Worm (Caenorhabditis elegans) whole organism, young adult: Measurements from ENCODE around the gene dbl-1.

ENCODE experiments used
- Y67H2A.10 ChIP-seq: fragments of 200-800 bp; sonication (Bioruptor generic); conservative IDR thresholded peaks from 2 replicates; pipeline ENCODE4 v1.3.6; 2022; ENCODE audit warnings: missing genetic modification reagents, missing genetic modification characterization, missing compliant biosample characterization
- nfya-1 ChIP-seq: sonication (generic microtip); optimal IDR thresholded peaks from 2 replicates; lab custom pipeline; 2017; ENCODE audit warnings: antibody characterized with exemption, missing compliant biosample characterization, missing genetic modification characterization, borderline replicate concordance; ENCODE audit not compliant: insufficient read depth
- nhr-120 ChIP-seq: fragments of 200-800 bp; sonication (Bioruptor generic); IDR thresholded peaks from 2 replicates; pipeline ENCODE4 v1.3.6; 2022; ENCODE audit warnings: missing genetic modification characterization, missing compliant biosample characterization
- somi-1 ChIP-seq: fragments of 200-800 bp; sonication (Bioruptor generic); optimal IDR thresholded peaks from 2 replicates; lab custom pipeline; 2018; ENCODE audit warnings: mild to moderate bottlenecking, missing genetic modification characterization, missing compliant biosample characterization
- ztf-22 ChIP-seq: fragments of 200-800 bp; sonication (Bioruptor generic); optimal IDR thresholded peaks from 2 replicates; lab custom pipeline; 2018; ENCODE audit warnings: mild to moderate bottlenecking, missing genetic modification characterization, moderate library complexity, missing compliant biosample characterization
- ztf-26 ChIP-seq: sonication (generic microtip); optimal IDR thresholded peaks from 2 replicates; lab custom pipeline; 2017; ENCODE audit warnings: missing genetic modification characterization, missing compliant biosample characterization

DNA sequence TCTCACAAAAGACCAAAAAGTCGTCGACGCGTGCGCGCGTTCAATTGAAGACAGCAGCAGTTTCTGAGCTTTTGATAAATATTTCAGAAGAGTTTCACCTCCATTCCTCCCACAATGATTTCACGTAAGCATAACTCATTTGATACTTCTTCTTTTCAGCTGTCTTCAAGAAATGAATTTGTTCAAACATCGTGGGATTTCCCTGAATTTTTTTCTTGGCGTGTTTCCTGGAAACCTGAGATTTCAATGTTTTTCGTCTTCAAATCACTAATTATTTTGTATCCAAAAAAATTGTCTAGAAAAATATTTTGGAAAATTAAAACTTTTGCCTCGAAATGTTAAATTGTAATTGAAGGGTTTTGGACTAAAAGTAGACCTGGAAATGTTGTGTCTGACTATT is 20.5 kb downstream of the dbl-1 start:
- TF ChIP-seq ztf-22 (no peak), somi-1 (GFP tag; lab: Kevin White, UChicago) (no peak), nhr-120 (GFP tag; lab: Robert Waterston, UW) (no peak), Y67H2A.10 (GFP tag; lab: Robert Waterston, UW) (no peak), ztf-26 (tag; lab: Kevin White, UChicago) (no peak), nfya-1 (tag; lab: Kevin White, UChicago) (no peak)
